Worm (Caenorhabditis elegans) whole organism, L4 larva: Measurements from ENCODE around the gene K12G11.6.

Source experiments
- ama-1 ChIP-seq: fragments of 150-350 bp; optimal IDR thresholded peaks from 2 replicates; lab custom pipeline; 2014; ENCODE audit warnings: inconsistent platforms, mixed read lengths
- ceh-28 ChIP-seq: fragments of 150-350 bp; optimal IDR thresholded peaks from 2 replicates; lab custom pipeline; 2014; ENCODE audit warnings: missing biosample characterization, missing genetic modification reagents, missing genetic modification characterization
- jun-1 ChIP-seq: fragments of 150-350 bp; optimal IDR thresholded peaks from 2 replicates; lab custom pipeline; 2014; ENCODE audit warnings: missing biosample characterization, missing genetic modification reagents, missing genetic modification characterization

DNA sequence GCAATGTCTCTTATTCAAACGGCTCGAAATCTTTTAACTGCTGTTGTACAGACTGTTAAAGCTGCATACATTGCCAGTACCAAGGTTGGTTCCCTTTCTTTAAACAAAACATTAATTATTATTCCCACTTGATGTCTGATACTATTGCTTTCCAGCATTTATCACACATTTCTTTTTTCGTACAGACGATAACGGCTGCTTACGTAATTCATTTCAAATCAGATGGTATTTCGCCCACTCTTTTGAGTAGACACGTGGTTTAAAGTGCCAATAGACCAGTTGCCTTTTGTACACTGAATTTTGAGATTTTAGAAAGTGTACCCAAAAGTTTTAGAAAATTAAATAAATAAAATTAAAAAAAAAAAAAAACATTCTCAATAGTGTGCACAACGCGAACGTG, 44.7 kb upstream of the K12G11.6 start:
- TF ChIP-seq ama-1 = no peak
- no peak for TF ChIP-seq jun-1 (tag; lab: Kevin White, UChicago)
- no peak for TF ChIP-seq ceh-28 (tag; lab: Kevin White, UChicago)
